Worm (Caenorhabditis elegans) whole organism, L4/young adult: ENCODE results near the gene nhr-199.

Experiments
- W03F9.2 ChIP-seq: fragments of 150-350 bp; optimal IDR thresholded peaks from 2 replicates; lab custom pipeline; 2014; ENCODE audit warnings: missing biosample characterization, missing genetic modification characterization
- him-1 ChIP-seq: sonication (generic microtip); optimal IDR thresholded peaks from 2 replicates; lab custom pipeline; 2016; ENCODE audit warnings: missing genotype, missing genetic modification reagents, missing genetic modification characterization, missing compliant biosample characterization

DNA sequence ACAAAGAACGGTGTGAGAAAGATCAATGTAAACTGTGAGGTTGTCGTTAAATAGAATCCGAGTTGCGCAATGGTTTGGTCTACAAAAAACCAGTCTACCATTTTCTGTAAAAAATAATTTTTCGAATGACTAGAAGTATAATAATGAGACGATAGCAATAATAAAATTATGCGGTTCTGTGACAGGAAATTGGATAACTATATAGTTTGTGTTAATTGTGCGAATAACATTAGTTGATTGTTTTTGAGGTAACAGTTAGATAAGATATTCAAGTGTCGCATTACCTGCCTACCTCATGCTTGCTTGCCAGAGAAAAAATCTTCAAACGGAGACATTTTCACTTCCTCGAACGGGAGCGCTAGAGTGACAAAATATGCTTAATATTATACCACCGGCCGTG is 42.2 kb upstream of the nhr-199 start, which contains the start of gene str-18:
- no peak for TF ChIP-seq W03F9.2 (tag; lab: Kevin White, UChicago)
- TF ChIP-seq him-1 (tag; lab: Kevin White, UChicago), result no peak
